Worm (Caenorhabditis elegans) whole organism, mixed stage, embryonic: Measurements from ENCODE around the gene T24D8.6.
A peak's percentile ranks its signal among the peaks of the same experiment; 100 is the strongest.

ENCODE experiments used
- blmp-1 ChIP-seq: fragments of 150-350 bp; optimal IDR thresholded peaks from 2 replicates; lab custom pipeline; 2014; ENCODE audit warnings: missing biosample characterization, missing genetic modification characterization
- drap-1 ChIP-seq: fragments of 200-800 bp; sonication (Bioruptor generic); optimal IDR thresholded peaks from 3 replicates; lab custom pipeline; 2018; ENCODE audit warnings: mild to moderate bottlenecking, missing genetic modification characterization, missing compliant biosample characterization
- lsy-2 ChIP-seq: fragments of 150-350 bp; optimal IDR thresholded peaks from 2 replicates; lab custom pipeline; 2014; ENCODE audit warnings: missing biosample characterization, missing genetic modification characterization
- mab-5 ChIP-seq: fragments of 150-350 bp; optimal IDR thresholded peaks from 2 replicates; lab custom pipeline; 2014; ENCODE audit warnings: missing biosample characterization, missing genetic modification characterization
- mep-1 ChIP-seq: fragments of 150-350 bp; optimal IDR thresholded peaks from 2 replicates; lab custom pipeline; 2017; ENCODE audit warnings: missing biosample characterization, missing genetic modification reagents, missing genetic modification characterization, inconsistent platforms
- nhr-76 ChIP-seq: sonication (generic microtip); optimal IDR thresholded peaks from 2 replicates; lab custom pipeline; 2017; ENCODE audit warnings: missing biosample characterization, missing genetic modification characterization
- pha-4 ChIP-seq: fragments of 150-350 bp; optimal IDR thresholded peaks from 2 replicates; lab custom pipeline; 2018; ENCODE audit warnings: missing biosample characterization, missing genetic modification reagents, missing genetic modification characterization
- unc-62 ChIP-seq: fragments of 150-350 bp; optimal IDR thresholded peaks from 2 replicates; lab custom pipeline; 2014; ENCODE audit warnings: missing biosample characterization, missing genetic modification reagents, missing genetic modification characterization
- zip-8 ChIP-seq: fragments of 150-350 bp; optimal IDR thresholded peaks from 2 replicates; lab custom pipeline; 2014; ENCODE audit warnings: missing biosample characterization, missing genetic modification characterization

- no peak for TF ChIP-seq lsy-2 (tag; lab: Kevin White, UChicago)
- TF ChIP-seq nhr-76 (tag; lab: Kevin White, UChicago) = no peak
- no peak for TF ChIP-seq unc-62 (GFP tag; lab: Kevin White, UChicago)
- no peak for TF ChIP-seq mab-5 (tag; lab: Kevin White, UChicago)
- peak; percentile 54 for TF ChIP-seq mep-1 (tag; lab: Kevin White, UChicago)
- no peak for TF ChIP-seq blmp-1 (tag; lab: Kevin White, UChicago)
- peak; percentile 49 for TF ChIP-seq drap-1 (GFP tag; lab: Kevin White, UChicago)
- no peak for TF ChIP-seq zip-8 (tag; lab: Kevin White, UChicago)
- peak; percentile 80 for TF ChIP-seq pha-4 (tag; lab: Kevin White, UChicago)
Observed at ce11 chrX:2368042-2368814, 2.4 kb upstream of the T24D8.6 start.
